Comparison of ENCODE assay signal across 1 fruit fly cellular context in genomic region chr3R:18912782-18913331, dm6.
TF ChIP-seq lines count a peak whose summit lies in the region.

Gene Sgsh, minus strand, starts transcription at chr3R:18912922.

TF ChIP-seq in whole organism, prepupa, 60 proteins besides CTCF, POLR2A, EP300 and RAD21 (continued from another document):
- TF ChIP-seq CG4318 (GFP tag; optimal IDR thresholded peaks at IDR 0.05; lab: Kevin White, UChicago), result no peak
- TF ChIP-seq Hr39 (GFP tag; optimal IDR thresholded peaks at IDR 0.05; lab: Kevin White, UChicago), result no peak
- no peak for TF ChIP-seq CG1621 (tag; optimal IDR thresholded peaks at IDR 0.05; lab: Kevin White, UChicago)
- no peak for TF ChIP-seq CG6163 (GFP tag; IDR thresholded peaks at IDR 0.05; lab: Robert Waterston, UW)
- no peak for TF ChIP-seq achi (GFP tag; optimal IDR thresholded peaks at IDR 0.05; lab: Kevin White, UChicago)
- TF ChIP-seq CG15336 (GFP tag; IDR thresholded peaks at IDR 0.05; lab: Robert Waterston, UW), result peak; percentile 22; the same call in 1 of the 2 replicates
- TF ChIP-seq Sox102F (GFP tag; optimal IDR thresholded peaks at IDR 0.05; lab: Kevin White, UChicago), result peak; percentile 32
- peak; percentile 22 for TF ChIP-seq topi (GFP tag; optimal IDR thresholded peaks at IDR 0.05; lab: Kevin White, UChicago)
- TF ChIP-seq esn (GFP tag; optimal IDR thresholded peaks at IDR 0.05; lab: Kevin White, UChicago), result peak; percentile 38
- no peak for TF ChIP-seq Gug (GFP tag; IDR thresholded peaks at IDR 0.05; lab: Robert Waterston, UW)
- peak; percentile 16 for TF ChIP-seq lz (GFP tag; optimal IDR thresholded peaks at IDR 0.05; lab: Kevin White, UChicago)
- no peak for TF ChIP-seq fkh (GFP tag; optimal IDR thresholded peaks at IDR 0.05; lab: Kevin White, UChicago)
- no peak for TF ChIP-seq CG34406 (GFP tag; optimal IDR thresholded peaks at IDR 0.05; lab: Kevin White, UChicago)
- TF ChIP-seq net (GFP tag; optimal IDR thresholded peaks at IDR 0.05; lab: Kevin White, UChicago), result no peak
- no peak for TF ChIP-seq ss (GFP tag; optimal IDR thresholded peaks at IDR 0.05; lab: Kevin White, UChicago)
- peak; percentile 19 for TF ChIP-seq CG10669 (GFP tag; optimal IDR thresholded peaks at IDR 0.05; lab: Kevin White, UChicago)
- peak; percentile 48 for TF ChIP-seq Met (GFP tag; optimal IDR thresholded peaks at IDR 0.05; lab: Kevin White, UChicago)
- no peak for TF ChIP-seq acj6 (GFP tag; optimal IDR thresholded peaks at IDR 0.05; lab: Kevin White, UChicago)
- TF ChIP-seq CG6808 (GFP tag; optimal IDR thresholded peaks at IDR 0.05; lab: Kevin White, UChicago), result peak; percentile 23
- TF ChIP-seq CG11762 (GFP tag; optimal IDR thresholded peaks at IDR 0.05; lab: Kevin White, UChicago; ENCODE audit: insufficient read depth), result no peak
- no peak for TF ChIP-seq fd59A (GFP tag; optimal IDR thresholded peaks at IDR 0.05; lab: Kevin White, UChicago)
- TF ChIP-seq svp (GFP tag; lab: Kevin White, UChicago), result peak; percentile 43
- TF ChIP-seq Hr4 (GFP tag; optimal IDR thresholded peaks at IDR 0.05; lab: Kevin White, UChicago), result peak; percentile 29
- TF ChIP-seq CG3919 (GFP tag; optimal IDR thresholded peaks at IDR 0.05; lab: Kevin White, UChicago), result no peak
- TF ChIP-seq Eip78C (GFP tag; lab: Kevin White, UChicago), result peak; percentile 70
- TF ChIP-seq salr (GFP tag; optimal IDR thresholded peaks at IDR 0.05; lab: Kevin White, UChicago), result no peak
- TF ChIP-seq CG6792 (GFP tag; optimal IDR thresholded peaks at IDR 0.05; lab: Kevin White, UChicago), result peak; percentile 1
- TF ChIP-seq CG11294 (GFP tag; IDR thresholded peaks at IDR 0.05; lab: Robert Waterston, UW), result no peak
- peak; percentile 26 for TF ChIP-seq CG32006 (GFP tag; optimal IDR thresholded peaks at IDR 0.05; lab: Kevin White, UChicago)
- peak; percentile 47 for TF ChIP-seq CG6854 (GFP tag; optimal IDR thresholded peaks at IDR 0.05; lab: Kevin White, UChicago)
- TF ChIP-seq eg (GFP tag; IDR thresholded peaks at IDR 0.05; lab: Robert Waterston, UW), result no peak
- TF ChIP-seq OdsH (GFP tag; optimal IDR thresholded peaks at IDR 0.05; lab: Kevin White, UChicago), result no peak
- TF ChIP-seq spab (GFP tag; optimal IDR thresholded peaks at IDR 0.05; lab: Kevin White, UChicago), result no peak
- TF ChIP-seq pdm3 (GFP tag; optimal IDR thresholded peaks at IDR 0.05; lab: Kevin White, UChicago), result no peak
